Fruit fly (Drosophila melanogaster) whole organism, adult: ENCODE data around the gene CG10140.

Experiments used
- CG11617 ChIP-seq: fragments of 200-800 bp; sonication (Bioruptor generic); optimal IDR thresholded peaks from 2 replicates; lab custom pipeline; 2017; ENCODE audit warnings: mild to moderate bottlenecking, missing biosample characterization, missing genetic modification reagents, missing genetic modification characterization
- CG12768 ChIP-seq: fragments of 200-800 bp; sonication (Bioruptor generic); optimal IDR thresholded peaks from 2 replicates; lab custom pipeline; 2017; ENCODE audit warnings: missing biosample characterization, missing genetic modification characterization, mild to moderate bottlenecking, moderate library complexity, missing genetic modification reagents
- CG7101 ChIP-seq: fragments of 200-800 bp; sonication (Bioruptor generic); optimal IDR thresholded peaks from 2 replicates; lab custom pipeline; 2018; ENCODE audit warnings: missing biosample characterization, mild to moderate bottlenecking, missing genetic modification characterization, moderate library complexity
- Crg-1 ChIP-seq: fragments of 200-800 bp; sonication (Bioruptor generic); optimal IDR thresholded peaks from 2 replicates; lab custom pipeline; 2016; ENCODE audit warnings: missing biosample characterization, missing genetic modification characterization
- Hr96 ChIP-seq: fragments of 200-800 bp; sonication (Bioruptor generic); optimal IDR thresholded peaks from 2 replicates; lab custom pipeline; 2016; ENCODE audit warnings: missing biosample characterization, missing genetic modification characterization
- Mnt ChIP-seq: fragments of 200-800 bp; sonication (Bioruptor generic); optimal IDR thresholded peaks from 2 replicates; lab custom pipeline; 2016; ENCODE audit warnings: missing biosample characterization, mild to moderate bottlenecking, missing genetic modification characterization
- cic ChIP-seq: fragments of 200-800 bp; sonication (Bioruptor generic); optimal IDR thresholded peaks from 2 replicates; lab custom pipeline; 2017; ENCODE audit warnings: missing biosample characterization, mild to moderate bottlenecking, missing genetic modification characterization, moderate library complexity
- cnc ChIP-seq, 2 experiments: fragments of >200 bp; optimal IDR thresholded peaks; 2 replicates each; lab custom pipeline; 2017
- pad ChIP-seq: fragments of 200-800 bp; sonication (Bioruptor generic); optimal IDR thresholded peaks from 3 replicates; lab custom pipeline; 2017; ENCODE audit warnings: missing biosample characterization, missing genetic modification characterization, mild to moderate bottlenecking, moderate library complexity, missing genetic modification reagents
- tj ChIP-seq: fragments of 200-800 bp; sonication (Bioruptor generic); optimal IDR thresholded peaks from 3 replicates; lab custom pipeline; 2017; ENCODE audit warnings: missing biosample characterization, mild to moderate bottlenecking, missing genetic modification characterization, moderate library complexity

dm6 chr3L:13489193-13489752, 49.0 kb upstream of the CG10140 start:
- TF ChIP-seq Crg-1 (no peak), cnc (optimal IDR thresholded peaks at IDR 0.05; lab: Kevin White, UChicago) (no peak), CG7101 (tag; lab: Kevin White, UChicago) (no peak), CG11617 (GFP tag; lab: Kevin White, UChicago) (no peak), Hr96 (no peak), CG12768 (no peak), pad (GFP tag; lab: Kevin White, UChicago) (no peak), tj (GFP tag; lab: Kevin White, UChicago) (peak; percentile 47), cic (GFP tag; lab: Kevin White, UChicago) (no peak), Mnt (GFP tag; lab: Kevin White, UChicago) (no peak)
